Fruit fly (Drosophila melanogaster) whole organism, wandering third instar larva: ENCODE data around the gene tweek.

Source experiments
- Myc ChIP-seq: fragments of >200 bp; optimal IDR thresholded peaks from 2 replicates; lab custom pipeline; 2017
- psq ChIP-seq: fragments of 200-800 bp; sonication (Bioruptor generic); optimal IDR thresholded peaks from 3 replicates; lab custom pipeline; 2017; ENCODE audit warnings: missing biosample characterization, mild to moderate bottlenecking, missing genetic modification characterization, moderate library complexity

- peak; percentile 39 for TF ChIP-seq Myc (lab: Kevin White, UChicago)
- TF ChIP-seq psq = no peak
Measured at dm6 chr2L:16859566-16859965, 28.7 kb upstream of the tweek start.
